Fruit fly (Drosophila melanogaster) whole organism, prepupa: ENCODE measurements around the gene scu.

Source experiments
- CG10669 ChIP-seq: fragments of 200-800 bp; sonication (Bioruptor generic); optimal IDR thresholded peaks from 3 replicates; lab custom pipeline; 2018; ENCODE audit warnings: missing biosample characterization, mild to moderate bottlenecking, missing genetic modification characterization, moderate library complexity
- CG11762 ChIP-seq: fragments of 200-800 bp; sonication (Bioruptor generic); optimal IDR thresholded peaks from 3 replicates; lab custom pipeline; 2016; ENCODE audit warnings: missing biosample characterization, missing genetic modification characterization; ENCODE audit not compliant: insufficient read depth
- CG6792 ChIP-seq: fragments of 200-800 bp; sonication (Bioruptor generic); optimal IDR thresholded peaks from 3 replicates; lab custom pipeline; 2016; ENCODE audit warnings: missing biosample characterization, missing genetic modification characterization
- Ets96B ChIP-seq: fragments of 200-800 bp; optimal IDR thresholded peaks from 2 replicates; lab custom pipeline; 2019; ENCODE audit warnings: missing biosample characterization, mild to moderate bottlenecking, missing genetic modification characterization, moderate library complexity
- Gug ChIP-seq: fragments of 200-800 bp; sonication (Bioruptor generic); IDR thresholded peaks from 2 replicates; pipeline ENCODE4 v1.3.6; 2022; ENCODE audit warnings: missing biosample characterization, missing genetic modification characterization
- Hr38 ChIP-seq: sonication (Bioruptor generic); optimal IDR thresholded peaks from 2 replicates; lab custom pipeline; 2016; ENCODE audit warnings: missing biosample characterization, missing genetic modification characterization
- Met ChIP-seq: fragments of 200-800 bp; sonication (Bioruptor generic); optimal IDR thresholded peaks from 3 replicates; lab custom pipeline; 2016; ENCODE audit warnings: missing biosample characterization, missing genetic modification characterization
- Sox102F ChIP-seq: fragments of 200-800 bp; sonication (Bioruptor generic); optimal IDR thresholded peaks from 2 replicates; lab custom pipeline; 2016; ENCODE audit warnings: missing biosample characterization, mild to moderate bottlenecking, missing genetic modification characterization
- topi ChIP-seq: fragments of 200-800 bp; sonication (Bioruptor generic); optimal IDR thresholded peaks from 3 replicates; lab custom pipeline; 2016; ENCODE audit warnings: missing biosample characterization, missing genetic modification characterization
- vri ChIP-seq: fragments of 200-800 bp; sonication (Bioruptor generic); optimal IDR thresholded peaks from 3 replicates; lab custom pipeline; 2016; ENCODE audit warnings: missing biosample characterization, mild to moderate bottlenecking, missing genetic modification characterization

DNA sequence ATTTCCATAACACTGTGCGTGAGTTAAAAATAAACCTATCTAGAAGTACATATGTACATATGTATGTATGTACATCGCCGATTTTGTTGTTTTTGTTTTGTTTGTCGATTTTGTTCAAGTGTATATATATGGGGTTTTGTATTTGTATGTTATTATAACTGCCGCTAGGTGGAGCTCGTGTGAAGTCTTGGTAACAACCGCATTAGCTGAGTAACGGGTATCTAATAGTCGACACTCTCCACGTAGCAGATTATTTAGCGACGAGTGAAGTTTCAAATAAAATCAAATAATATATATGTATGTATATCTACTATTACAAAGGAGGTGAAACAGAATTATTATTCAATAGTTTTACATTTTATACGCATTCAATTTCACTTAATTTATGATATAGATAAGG, 38.2 kb downstream of the scu start:
- TF ChIP-seq vri (GFP tag; lab: Kevin White, UChicago) (no peak), Ets96B (tag; lab: Kevin White, UChicago) (no peak), Sox102F (GFP tag; lab: Kevin White, UChicago) (no peak), Hr38 (GFP tag; lab: Kevin White, UChicago) (no peak), CG10669 (GFP tag; lab: Kevin White, UChicago) (no peak), Met (no peak), CG6792 (GFP tag; lab: Kevin White, UChicago) (no peak), topi (GFP tag; lab: Kevin White, UChicago) (no peak), Gug (GFP tag; lab: Robert Waterston, UW) (no peak), CG11762 (GFP tag; lab: Kevin White, UChicago) (no peak)
